Worm (Caenorhabditis elegans) whole organism, dauer: ENCODE data around the gene fbxa-45.
"Not testable (repeated sequence)": the region's sequence is repeated elsewhere in the genome, so short reads cannot be mapped to it uniquely, and the experiment has no call there.

Source experiments
- unc-62 ChIP-seq: sonication (generic microtip); optimal IDR thresholded peaks from 2 replicates; lab custom pipeline; 2017; ENCODE audit warnings: missing biosample characterization, missing genetic modification reagents, missing genetic modification characterization

The fbxa-45 gene

DNA sequence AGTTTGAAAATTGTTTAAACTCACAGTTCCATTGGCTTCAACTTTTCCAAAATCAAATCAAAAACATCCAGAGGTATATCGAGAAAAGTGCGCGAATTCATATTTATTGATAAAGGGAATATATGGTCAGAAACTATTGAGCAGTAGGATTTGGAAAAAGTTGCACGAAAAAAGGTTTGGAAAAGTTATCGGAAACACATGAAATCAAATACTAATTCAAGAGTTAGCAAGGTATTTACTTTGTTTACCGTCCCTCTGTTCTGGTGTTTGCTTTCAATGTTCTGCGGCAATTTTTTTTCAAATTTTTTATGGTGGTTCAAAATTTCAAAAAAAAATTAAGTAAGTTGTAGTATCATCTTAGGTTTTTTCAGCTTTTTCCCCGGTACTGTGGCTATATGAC lies at the start of gene fbxa-45:
Gene fbxa-45, minus strand, starts transcription at position 101 of the 400 bp plus-strand sequence.
- TF ChIP-seq unc-62 (GFP tag; lab: Kevin White, UChicago) = no peak

DNA sequence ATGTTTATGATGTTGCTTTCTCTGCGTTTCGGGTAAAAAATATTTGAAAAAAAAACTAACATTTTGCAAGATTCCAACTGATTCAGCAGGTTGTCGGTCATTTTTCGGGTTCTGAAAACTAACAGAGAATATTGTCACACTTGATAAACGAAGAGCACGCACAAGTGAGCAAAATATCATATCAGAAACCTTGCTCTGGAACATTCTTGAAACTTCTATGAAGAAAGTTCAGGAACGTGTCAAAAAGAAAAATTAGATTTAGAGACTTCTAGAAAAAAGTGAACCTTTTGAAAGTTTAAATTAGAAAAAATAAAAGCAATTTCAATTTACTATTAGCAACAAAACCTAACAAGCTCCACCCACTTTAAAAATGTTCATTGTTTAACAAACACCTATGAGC lies 48.8 kb upstream of the fbxa-45 start, which contains the start of gene fbxa-112:
Gene fbxa-112, minus strand, starts transcription at position 101 of the 400 bp plus-strand sequence.
- TF ChIP-seq unc-62 (GFP tag; lab: Kevin White, UChicago) = not testable (repeated sequence)

DNA sequence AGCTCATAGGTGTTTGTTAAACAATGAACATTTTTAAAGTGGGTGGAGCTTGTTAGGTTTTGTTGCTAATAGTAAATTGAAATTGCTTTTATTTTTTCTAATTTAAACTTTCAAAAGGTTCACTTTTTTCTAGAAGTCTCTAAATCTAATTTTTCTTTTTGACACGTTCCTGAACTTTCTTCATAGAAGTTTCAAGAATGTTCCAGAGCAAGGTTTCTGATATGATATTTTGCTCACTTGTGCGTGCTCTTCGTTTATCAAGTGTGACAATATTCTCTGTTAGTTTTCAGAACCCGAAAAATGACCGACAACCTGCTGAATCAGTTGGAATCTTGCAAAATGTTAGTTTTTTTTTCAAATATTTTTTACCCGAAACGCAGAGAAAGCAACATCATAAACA lies 39.5 kb upstream of the fbxa-45 start, which contains the start of gene fbxa-148:
Gene fbxa-148, plus strand, starts transcription at position 301 of the 400 bp plus-strand sequence.
- TF ChIP-seq unc-62 (GFP tag; lab: Kevin White, UChicago) = not testable (repeated sequence)

DNA sequence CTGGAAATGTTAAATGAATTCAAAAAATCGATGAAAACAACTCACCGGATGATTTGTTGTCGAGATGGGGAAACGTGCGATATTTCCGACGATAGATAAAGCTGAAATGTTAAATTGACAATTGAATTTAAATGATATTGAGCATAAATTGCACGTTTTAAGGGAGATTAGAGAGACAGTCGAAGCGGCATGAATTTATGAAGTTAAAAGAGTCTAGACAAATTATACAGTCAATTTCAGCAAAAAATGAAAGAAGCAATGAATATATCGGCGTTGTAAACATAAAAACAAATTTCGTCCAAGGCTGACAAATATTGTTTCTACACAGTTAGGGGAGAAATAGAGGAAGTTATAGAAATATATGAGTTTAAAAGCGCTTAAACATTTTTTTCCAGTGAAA lies 28.1 kb upstream of the fbxa-45 start, which contains the start of gene Y102A5C.36:
Gene Y102A5C.36, minus strand, starts transcription at position 101 of the 400 bp plus-strand sequence.
- TF ChIP-seq unc-62 (GFP tag; lab: Kevin White, UChicago) = no peak

DNA sequence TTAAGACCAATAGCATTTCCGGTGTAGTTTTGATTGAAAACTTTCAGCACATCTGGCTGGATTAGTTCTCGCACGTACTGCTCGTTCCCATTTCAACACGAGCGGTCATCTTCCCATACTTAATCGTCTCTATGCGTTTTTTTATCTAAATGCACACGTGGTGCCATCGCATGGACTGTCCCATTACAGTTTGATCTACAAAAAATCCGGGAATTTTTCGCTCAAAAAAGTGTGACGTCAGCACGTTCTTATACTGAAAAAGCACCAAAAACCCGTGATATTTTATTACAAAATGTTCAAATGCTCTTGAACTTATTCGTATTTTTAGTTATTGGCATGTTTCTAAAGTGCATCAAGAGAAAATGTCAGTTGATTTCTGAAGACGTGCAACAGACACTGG lies 22.7 kb upstream of the fbxa-45 start, which contains the start of gene Y102A5C.4:
Gene Y102A5C.4, plus strand, starts transcription at position 301 of the 400 bp plus-strand sequence.
- TF ChIP-seq unc-62 (GFP tag; lab: Kevin White, UChicago) = no peak

DNA sequence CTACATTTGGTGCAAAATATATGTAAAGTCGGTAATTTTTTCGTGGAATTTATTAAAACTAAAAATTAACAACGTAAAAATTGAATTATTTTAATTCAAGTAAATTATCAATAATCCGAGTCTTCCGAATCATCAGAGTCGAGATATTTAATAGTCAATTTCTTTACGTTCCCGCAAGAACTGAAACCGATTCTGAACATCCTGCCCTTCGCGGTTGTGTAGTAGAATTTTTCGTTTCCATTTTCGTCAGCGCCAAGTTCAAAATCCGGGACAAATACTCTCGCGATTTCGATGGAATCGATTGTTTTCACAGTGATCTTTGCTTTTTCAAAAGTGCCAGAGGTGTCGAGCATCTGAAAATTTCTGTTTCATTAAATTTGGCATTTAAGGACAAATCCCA lies 20.4 kb upstream of the fbxa-45 start:
- TF ChIP-seq unc-62 (GFP tag; lab: Kevin White, UChicago) = no peak

DNA sequence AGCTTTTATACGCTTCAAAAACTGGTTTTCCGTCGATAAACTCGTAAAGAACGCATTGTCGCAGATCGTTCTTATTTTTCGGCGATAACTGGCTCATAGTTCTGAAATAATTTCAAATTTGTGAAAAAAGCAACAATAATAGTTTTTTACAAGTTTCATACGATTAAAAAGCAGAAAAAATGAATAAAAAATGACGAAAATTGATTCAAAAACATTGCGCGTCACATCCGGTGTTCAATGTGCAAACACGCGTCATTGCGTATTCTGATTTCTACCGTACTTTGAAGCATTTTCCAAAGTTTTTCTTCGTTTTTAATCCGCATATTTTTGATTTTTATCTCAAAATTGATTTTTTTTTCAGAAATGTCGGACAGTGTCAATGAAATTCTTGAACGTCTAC lies 19.1 kb upstream of the fbxa-45 start, which contains the start of the genes fbxa-206 and Y102A5C.2:
Gene fbxa-206, minus strand, starts transcription at position 101 of the 400 bp plus-strand sequence.
Gene Y102A5C.2, plus strand, starts transcription at position 354 of the 400 bp plus-strand sequence.
- TF ChIP-seq unc-62 (GFP tag; lab: Kevin White, UChicago) = no peak

DNA sequence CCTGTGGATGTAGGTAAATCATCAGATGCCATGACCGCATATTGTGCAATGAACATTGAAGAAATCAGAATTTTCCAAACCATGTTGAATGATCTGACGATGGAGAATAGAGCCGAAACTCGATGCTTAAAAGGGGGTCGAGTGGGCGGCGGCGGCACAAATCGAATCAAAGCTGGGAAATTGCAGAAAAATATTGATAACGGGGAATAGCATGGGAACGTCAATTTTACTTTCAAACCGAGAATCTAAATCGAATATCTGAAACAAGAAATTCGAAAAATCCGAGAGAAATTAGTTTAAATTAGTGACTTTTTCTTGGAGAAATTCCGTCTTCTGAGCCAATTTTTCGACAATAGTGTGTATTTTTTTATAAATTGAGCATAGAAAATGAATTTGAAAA lies 16.8 kb upstream of the fbxa-45 start, which contains the start of gene F09C6.10:
Gene F09C6.10, minus strand, starts transcription at position 101 of the 400 bp plus-strand sequence.
- no peak for TF ChIP-seq unc-62 (GFP tag; lab: Kevin White, UChicago)

DNA sequence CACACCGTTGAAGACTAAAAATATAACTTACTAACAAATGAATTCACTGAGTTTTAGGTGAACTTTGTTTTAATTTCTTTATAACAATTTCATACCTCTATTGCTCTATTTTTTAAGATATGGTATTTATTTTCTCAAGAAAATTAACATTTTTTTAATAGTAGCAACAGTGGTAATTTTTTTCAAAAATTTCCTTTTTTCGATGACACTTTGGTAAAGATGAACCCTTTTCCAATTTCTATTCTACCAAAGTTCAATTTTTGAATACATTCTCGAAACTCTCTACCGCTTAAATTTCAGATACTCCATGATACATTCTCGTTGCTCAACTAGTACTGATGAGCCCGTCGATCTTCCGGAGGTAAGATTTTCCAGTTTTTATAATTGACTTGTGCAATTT lies 12.7 kb upstream of the fbxa-45 start, which contains the start of gene nhr-116:
Gene nhr-116, plus strand, starts transcription at position 301 of the 400 bp plus-strand sequence.
- no peak for TF ChIP-seq unc-62 (GFP tag; lab: Kevin White, UChicago)

DNA sequence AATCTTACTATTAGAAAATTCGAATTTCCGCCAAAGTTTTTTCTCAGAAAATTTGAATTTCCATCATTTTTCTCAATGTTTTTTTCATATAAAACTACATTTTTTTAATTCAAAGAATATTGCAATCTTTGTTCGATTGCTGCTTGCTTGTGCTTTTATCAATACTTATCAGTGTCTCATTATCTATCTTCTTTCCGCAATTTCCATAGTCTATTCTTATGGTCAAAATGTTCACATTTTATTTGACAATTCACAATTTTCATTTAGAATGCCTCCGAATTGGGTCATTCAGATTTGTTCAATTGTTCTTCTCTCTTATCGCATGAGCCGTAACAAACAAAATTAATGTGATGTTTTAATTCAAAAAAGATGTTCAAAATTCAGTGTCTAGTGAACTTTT lies 12.0 kb upstream of the fbxa-45 start:
- no peak for TF ChIP-seq unc-62 (GFP tag; lab: Kevin White, UChicago)

DNA sequence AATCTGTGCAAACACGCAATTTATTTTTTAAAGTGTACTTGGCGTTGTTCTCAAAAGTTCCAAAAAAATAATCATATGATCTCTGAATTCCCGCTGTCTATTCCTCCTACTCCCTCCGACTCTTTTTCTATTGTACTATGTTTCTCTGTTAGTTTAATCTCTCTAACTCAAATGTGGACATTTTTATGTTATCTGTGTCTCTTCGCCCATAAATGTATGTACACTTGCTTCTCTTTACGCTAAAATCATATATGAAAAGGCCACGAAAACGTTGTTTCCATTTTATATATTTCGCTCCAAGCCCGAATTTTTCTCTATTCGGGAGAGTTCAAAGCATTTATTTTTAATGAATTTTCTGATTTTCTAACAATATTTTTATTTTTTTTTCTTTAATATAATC lies 11.6 kb upstream of the fbxa-45 start:
- no peak for TF ChIP-seq unc-62 (GFP tag; lab: Kevin White, UChicago)

DNA sequence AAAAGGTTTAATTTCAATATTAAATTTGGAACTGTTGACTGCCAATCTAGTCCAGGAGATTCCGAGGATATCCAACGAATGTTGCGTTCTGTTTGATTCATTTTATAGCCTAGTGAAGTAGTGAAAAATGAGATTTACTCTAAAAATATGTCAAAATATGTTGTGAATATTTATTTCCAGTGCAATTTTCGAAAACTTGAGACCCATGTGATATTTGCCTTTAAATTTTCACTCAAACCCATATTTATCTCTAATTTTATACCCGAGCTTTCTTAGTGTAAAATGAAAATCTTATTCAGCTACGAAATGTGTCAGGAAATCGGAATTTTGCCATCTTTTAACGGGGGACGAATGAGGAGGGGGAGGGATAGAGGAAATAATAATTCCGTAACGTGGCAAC lies 10.6 kb upstream of the fbxa-45 start, which contains the start of gene F09C6.16:
Gene F09C6.16, minus strand, starts transcription at position 101 of the 400 bp plus-strand sequence.
- no peak for TF ChIP-seq unc-62 (GFP tag; lab: Kevin White, UChicago)

DNA sequence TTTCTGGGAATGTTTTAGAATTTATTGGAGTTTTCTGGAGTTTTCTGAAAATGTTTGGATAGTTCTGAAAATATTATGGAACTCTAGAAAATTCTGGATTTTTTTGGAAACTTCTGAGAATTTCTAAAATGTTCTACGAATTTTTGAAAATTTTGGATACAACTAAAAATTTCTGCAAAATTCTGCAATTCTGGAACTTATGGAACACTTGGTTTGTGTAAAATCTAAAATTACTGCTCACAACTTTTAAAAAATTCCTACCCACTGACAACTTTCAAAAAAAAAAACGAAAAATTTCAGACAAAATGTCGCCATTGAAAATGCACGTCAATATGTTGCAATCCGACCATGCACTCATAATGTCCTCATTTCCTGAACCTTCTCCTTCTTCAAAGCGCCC lies 5.4 kb upstream of the fbxa-45 start, which contains the start of gene nhr-262:
Gene nhr-262, plus strand, starts transcription at position 301 of the 400 bp plus-strand sequence.
- TF ChIP-seq unc-62 (GFP tag; lab: Kevin White, UChicago) = no peak

DNA sequence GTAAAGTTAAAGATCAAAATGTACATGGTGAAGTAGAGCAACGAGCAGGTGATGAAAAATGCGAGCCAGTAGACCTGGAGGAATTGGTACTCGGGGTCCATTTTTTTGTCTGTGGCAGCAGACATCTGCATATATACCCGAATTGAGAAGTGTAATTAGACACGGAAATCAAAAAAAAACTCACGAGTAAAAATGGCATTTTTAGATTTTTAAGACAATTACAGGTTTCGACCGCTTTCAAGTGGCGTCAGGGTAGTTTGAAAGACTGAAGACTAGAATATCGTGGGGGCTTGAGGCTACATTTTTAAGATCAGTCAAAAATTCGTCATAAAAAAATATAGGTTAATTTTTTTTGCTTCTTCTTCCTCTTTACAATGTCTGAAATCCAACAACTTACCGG lies 3.5 kb upstream of the fbxa-45 start, which contains the start of gene srd-68:
Gene srd-68, minus strand, starts transcription at position 101 of the 400 bp plus-strand sequence.
- no peak for TF ChIP-seq unc-62 (GFP tag; lab: Kevin White, UChicago)

DNA sequence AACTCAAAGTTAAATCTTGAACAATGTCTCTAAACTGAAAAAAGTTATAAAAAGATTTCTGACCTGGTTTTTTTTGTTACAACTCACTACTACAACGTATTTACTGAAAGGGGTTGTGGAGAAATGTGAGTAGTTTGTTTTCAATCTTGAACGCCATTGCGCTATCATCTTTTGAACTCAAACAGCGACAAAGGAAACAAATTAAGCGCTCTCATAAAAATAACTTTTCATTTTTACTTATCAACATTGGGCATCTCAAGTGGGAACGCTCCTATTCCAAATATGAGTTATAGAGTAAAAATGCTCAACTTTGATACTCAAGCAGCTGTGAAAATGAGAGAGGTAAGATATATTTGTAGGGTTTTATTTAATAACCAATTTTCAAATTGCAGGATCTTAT lies 5.8 kb downstream of the fbxa-45 start, which contains the start of gene F09C6.15:
Gene F09C6.15, plus strand, starts transcription at position 301 of the 400 bp plus-strand sequence.
- TF ChIP-seq unc-62 (GFP tag; lab: Kevin White, UChicago) = no peak

DNA sequence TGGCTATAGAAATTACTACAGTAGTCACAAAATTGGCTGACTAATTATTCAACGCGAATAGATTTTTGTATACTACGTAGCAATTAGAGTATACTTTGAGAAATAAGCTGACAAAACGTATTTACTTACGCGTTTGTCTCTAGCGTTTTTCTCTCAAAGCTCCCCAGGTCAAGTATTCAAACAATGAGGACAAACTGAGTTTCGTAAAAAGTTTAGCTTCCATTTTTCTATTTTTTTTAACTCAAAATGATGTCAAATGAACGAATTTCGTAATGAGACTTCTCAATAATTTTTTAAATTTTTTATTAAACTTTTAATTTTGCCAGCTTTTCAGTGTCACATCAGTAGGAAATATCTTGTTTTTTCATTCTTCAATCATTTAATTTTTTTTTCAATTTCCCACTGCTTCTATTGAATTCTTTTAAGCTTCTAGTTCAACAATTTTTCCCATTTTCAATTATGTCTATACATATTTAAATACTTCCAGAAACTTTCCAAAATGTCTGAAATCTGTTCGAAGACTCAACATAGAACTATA lies 10.4 kb downstream of the fbxa-45 start, which contains the start of the genes ifas-2 and fbxa-44:
Gene ifas-2, minus strand, starts transcription at position 101 of the 538 bp plus-strand sequence.
Gene fbxa-44, plus strand, starts transcription at position 488 of the 538 bp plus-strand sequence.
- no peak for TF ChIP-seq unc-62 (GFP tag; lab: Kevin White, UChicago)
